Fruit fly (Drosophila melanogaster) whole organism, larva: ENCODE results near the gene CG13921.

Experiments
- noc ChIP-seq: fragments of 200-800 bp; sonication (Bioruptor generic); optimal IDR thresholded peaks from 3 replicates; lab custom pipeline; 2019; ENCODE audit warnings: missing biosample characterization, mild to moderate bottlenecking, missing genetic modification characterization, moderate library complexity

The CG13921 gene

DNA sequence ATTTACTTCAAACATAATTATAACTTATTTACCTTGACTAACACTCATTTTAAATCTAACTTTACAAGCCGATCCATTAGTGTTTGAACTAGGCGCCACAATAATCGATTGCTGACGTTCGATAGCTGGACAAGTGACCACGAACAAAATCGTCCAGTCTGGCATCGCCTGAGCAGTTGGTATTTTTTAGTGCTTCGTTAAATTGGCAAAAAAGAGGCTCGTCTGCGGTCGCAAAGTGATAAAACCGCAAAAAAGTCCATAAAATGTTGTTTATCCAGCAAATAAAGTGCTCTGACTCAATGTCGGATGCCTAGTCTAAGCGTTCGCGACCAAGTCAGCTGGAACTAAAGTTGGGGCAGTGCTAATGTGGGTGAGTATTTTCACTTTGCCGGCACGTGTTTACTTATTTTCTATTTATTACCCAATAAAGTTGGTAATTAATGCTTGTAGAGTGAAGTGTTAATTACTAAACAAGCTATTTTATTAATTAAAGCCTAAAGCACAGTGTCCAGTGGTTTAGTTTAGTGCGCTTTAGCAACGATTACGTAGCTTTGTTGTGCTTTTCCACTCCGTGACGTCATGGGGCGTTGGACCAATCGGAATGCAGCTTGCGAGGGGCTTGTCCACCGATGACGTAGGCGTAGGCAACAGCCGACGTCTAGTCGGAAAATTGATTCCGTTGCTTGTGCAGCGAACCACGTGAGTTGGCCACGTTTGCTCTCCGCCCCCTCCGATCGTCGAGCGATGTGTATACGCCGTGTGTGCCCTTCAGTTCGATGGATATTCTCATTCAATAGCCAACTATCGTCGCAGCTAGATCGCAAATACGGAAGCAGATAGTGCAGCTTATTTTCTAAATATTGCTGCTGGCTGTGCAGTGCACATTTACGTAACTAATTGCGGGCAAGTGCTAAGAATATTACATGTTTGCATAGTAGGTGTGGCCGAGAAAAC, 8.1 kb upstream of the CG13921 start, which contains the start of gene Gk2:
TSS of gene Gk2 (plus strand) at position 33 of the 954 bp plus-strand sequence.
- TF ChIP-seq noc (tag; lab: Kevin White, UChicago) = no peak

DNA sequence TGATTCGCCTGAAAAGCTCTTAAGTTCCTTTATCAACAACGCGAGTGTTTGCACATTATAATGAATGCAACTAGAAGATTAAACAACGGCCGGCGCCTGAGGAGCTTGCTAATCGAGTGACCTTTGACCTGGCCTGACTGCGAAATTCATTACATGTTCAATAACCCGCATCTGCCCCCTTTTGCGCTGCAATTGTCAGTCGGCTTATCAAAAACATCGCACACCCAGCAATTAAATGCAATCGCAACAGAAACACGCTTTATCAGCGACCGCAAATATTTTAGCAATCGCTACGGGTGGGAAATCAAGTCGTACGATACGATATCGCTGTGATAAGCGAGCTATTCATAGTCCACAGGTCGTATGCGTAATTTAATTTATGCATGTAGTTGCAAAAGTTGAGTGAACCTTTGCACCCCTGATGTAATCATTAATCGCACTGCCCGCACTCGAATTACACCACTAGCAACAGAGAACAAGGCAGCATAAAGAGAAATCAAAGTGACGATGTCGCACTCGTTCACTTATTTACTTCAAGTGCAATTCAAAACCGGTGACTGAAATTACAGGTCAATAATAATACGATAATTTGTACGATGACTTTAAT, 7.1 kb upstream of the CG13921 start:
- TF ChIP-seq noc (tag; lab: Kevin White, UChicago) = no peak

DNA sequence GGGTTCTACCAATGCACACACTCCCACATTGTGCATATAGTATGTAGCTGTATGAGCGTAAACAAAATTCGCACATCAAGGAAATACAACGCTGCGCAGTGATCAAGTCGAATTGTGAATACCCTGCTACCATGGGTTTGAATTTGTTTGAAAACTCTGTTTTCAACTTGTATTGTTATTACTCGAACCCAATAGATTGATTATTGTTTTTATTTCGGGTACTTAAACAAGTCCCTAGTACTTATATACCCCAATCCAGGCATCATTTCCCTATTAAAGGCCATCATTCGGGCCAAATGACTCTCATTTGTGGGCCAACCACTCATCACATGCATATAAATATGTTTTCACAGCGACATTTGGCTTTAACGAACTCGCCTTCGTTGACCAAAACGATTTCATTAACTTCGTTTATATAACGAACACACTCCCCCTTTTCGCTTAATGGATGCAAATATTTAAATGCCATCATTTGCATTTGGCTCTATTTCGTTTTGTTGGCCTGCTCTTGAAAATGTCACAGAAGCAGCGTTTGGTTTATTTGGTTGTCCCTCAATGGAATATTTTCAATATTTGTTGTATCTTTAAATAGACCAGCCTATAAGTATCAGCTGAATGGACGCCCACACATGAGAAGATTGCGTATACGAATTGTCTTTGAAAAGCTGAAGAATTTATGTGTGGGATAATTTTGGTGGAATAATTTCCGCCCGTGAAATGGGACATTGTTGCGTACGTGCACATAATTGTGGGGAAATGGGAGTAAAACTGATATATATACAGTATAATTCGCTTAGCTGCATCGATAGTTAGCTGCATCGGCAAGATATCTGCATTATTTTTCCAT, 6.4 kb upstream of the CG13921 start:
- TF ChIP-seq noc (tag; lab: Kevin White, UChicago) = no peak

DNA sequence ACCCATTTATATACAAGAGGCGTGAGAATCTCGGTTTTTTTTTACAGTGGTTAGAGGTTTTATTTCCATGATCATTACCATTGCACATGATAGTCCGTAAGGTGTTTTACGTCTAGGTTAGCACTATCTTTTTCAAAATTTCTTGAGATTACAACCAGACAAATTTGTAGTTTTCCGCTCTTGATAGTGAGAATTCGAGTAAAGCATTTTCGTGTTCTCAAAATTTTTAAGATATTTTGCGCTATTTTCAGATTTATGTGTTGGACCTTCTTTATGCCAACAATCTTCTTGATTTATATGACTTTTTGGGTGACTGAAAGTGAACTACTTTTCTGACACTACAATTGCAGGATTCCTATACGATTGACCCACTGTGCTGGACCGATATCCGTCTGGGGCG, 5.6 kb upstream of the CG13921 start:
- no peak for TF ChIP-seq noc (tag; lab: Kevin White, UChicago)

DNA sequence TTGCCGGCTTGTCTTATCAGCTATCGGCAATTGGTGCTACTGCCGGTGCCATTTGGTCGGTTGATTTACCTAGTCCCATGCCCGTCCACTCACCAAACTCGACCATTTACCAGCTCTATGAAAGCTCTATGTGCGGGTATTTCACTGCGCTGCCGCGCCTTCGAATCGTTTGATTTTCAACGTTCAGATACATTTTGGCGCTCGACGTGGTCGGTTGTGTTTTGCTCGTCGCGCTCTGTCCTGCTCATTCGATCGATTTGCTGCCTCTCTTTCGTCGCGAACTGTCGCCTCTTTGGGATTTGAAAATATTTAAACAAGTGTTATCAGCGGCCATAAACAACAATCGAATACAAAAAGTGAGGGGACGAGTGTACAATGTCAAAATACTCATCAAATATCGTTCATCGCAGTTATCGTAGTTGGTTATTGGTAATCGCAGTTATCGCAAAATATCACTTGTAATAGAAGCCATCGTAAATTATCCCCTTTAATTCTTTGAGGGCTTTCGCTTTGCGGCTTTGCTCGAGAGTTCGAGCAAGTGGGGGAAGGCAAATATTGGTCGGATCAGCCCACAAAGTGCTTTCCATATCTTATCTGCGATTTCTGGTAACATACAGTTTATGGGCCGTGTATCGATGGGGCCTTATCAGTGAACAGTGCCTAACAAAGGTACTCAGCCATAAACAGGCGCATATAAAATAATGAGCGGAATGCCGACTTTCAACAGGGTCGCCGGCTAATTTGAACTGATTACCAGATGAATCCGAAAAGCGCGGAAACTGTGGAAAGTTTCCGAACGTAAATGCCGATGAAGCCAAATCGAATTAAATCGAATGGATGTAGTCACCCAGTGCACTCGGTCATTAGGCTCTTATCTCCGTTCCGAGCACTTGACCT, 4.8 kb upstream of the CG13921 start:
- peak; percentile 73 for TF ChIP-seq noc (tag; lab: Kevin White, UChicago)

DNA sequence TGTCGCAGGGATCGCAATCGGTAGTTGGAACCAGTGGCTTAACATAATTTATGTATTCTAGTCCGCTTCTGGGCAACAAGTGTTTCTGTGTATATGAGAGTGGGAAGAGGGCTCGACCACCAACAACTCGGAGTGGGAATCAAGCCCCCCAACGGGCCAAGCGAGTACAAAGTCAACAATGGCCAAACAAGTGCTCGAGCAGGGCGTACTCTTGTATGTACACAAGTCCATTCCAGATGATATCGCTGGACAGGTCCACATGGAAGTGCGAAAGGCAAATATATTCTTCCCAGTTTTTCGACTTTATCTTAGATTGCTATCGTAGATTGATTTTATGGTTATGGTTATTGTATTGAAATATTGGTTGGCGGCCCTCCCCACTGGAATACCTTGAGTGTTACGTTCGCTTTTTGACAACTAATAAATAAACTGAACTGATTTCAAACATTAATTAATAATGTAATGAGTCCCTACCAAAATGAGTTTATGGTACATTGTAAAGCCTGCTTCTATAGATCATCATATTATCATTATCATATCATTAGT, 4.1 kb upstream of the CG13921 start:
- no peak for TF ChIP-seq noc (tag; lab: Kevin White, UChicago)

DNA sequence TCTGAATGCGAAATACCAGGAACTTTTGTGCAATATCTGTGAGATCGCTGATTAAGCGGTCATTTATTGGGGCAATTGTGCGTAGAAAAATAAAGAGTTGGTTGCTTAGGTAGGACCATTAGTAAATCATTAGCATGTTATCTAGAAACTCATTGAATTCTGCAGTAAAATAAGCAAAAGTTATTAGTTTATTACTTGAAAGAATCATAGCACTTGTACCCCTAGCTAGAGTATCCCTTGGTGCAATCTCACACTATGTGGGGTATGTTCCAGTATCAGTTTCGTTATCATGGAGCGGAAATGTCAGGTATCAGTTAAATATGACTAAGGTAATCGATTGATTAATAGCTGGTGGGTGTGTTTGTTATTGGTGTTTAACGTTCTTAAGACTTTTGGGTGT, 1.3 kb upstream of the CG13921 start:
- TF ChIP-seq noc (tag; lab: Kevin White, UChicago) = peak; percentile 74

DNA sequence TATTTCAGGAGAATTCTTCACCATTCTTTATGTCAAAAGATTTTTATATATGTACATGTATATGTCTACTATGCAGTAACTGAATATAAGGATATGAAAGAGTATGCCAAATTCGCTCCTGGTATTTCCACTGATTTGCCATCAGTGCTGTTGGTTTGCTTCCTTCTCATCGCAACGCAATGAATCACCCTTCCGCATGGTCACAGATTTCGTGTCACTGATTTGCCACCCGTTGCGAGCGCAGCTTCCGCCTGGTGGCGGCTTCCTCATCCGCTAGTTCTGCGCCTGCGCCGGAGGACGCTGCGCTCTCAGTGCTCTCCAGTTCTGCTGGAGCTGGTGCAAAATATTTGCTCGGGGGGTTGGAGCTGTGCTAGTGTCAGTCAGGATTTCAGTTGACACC, 1.5 kb downstream of the CG13921 start:
- no peak for TF ChIP-seq noc (tag; lab: Kevin White, UChicago)

DNA sequence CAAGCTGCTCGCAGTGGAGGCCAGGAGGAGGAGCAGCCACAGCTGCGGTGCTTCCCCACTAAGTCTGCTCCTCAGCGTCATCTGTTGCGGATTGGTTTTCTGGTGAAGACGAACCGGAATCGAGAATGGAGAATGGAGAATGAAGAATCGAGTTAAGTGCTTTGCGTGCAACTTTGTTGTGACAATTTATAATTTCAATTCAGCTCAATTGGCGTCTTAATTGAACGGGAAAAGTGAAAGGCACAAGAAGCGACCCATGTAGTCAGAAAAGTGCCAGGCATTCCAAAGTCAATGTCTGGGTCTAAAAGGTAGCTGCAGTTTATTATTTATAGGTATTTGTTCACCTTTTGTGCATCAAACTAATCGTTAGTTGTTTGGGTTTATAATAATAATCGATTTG, 7.6 kb downstream of the CG13921 start:
- TF ChIP-seq noc (tag; lab: Kevin White, UChicago) = no peak

DNA sequence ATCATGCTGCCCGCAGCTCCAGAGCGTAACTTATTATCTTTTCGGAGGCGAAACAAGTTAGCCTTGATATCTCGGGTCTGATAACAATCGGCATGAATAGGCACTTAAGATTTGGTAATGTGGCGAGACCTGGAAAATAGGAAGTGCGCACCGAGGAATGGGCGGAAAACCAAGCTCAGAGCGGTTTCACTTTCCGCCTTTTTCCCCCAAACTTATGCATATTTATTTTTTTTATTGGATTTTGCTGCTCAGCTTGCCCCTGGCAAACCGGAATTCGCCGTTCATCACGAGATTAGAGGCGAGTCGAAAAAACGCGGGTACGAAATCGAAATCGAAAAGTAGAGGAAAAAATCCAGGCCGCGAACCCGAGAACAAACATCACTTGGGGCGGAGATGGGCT, 8.2 kb downstream of the CG13921 start:
- no peak for TF ChIP-seq noc (tag; lab: Kevin White, UChicago)

DNA sequence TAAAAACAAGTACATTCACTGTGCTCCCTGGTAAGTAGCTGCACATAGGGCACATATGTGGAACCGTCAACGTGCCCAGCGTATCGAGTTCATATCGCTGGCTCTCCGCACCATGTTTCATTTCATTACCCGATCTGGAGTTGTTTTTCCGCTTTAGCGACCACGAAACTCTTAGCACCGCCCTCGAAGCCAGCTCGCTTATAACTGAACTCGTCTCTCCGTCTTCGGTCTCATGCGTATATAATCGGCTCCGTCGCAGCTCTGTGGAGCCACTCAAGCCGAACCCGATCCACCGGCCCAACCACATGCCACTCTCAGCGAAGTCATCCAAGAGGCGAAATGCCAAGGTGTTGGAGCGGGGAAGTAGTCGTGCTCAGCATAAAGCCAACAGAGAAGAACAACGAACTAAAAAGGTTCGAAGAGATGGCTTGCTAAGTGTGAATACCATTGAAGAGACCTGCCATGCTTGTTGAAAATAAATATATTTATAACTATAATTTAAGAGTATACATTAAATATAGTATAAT, 8.8 kb downstream of the CG13921 start, which contains the start of gene Cht2:
TSS of gene Cht2 (minus strand) at position 477 of the 527 bp plus-strand sequence.
- TF ChIP-seq noc (tag; lab: Kevin White, UChicago) = no peak

DNA sequence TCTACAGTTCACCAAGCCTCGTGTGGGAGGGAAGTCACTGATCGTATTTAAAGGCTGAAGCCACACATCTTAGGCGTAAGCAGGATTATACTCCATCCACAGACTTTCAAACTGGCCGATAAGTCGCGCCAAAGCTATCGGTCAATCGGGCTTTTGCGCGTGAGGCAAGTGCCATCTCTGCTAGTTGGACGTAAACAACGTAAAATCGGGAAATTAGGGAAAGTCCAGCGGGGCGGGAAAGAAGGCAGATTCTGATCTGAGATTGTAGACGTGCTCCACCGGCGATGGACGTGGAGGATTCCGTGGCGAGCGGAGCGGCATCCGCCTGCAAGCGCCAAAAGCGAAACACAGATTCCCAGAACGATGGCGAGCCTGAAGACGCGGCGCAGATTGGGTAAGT, 9.4 kb downstream of the CG13921 start, which contains the start of gene CG8001:
TSS of gene CG8001 (plus strand) at position 17 of the 400 bp plus-strand sequence.
- no peak for TF ChIP-seq noc (tag; lab: Kevin White, UChicago)

DNA sequence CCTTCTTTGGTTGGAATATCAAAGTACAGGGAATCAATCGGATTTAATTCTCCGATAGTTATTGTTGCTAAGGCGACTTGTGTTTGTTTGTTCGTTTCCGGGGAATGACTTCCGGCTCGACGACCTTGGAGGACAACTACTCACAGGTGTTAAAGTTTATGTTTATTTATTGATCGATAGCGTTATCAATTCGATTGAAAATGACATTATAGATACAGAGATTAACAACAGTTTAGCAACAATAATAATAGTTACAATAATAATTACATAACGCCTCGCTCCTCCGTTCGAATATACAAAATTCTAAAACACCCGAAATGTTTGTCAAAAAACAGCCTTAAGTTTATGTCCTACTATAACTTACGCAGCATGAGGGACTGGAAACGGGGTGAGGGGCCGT, 25.0 kb downstream of the CG13921 start, which contains the start of gene Dhc62B:
TSS of gene Dhc62B (minus strand) at position 101 of the 400 bp plus-strand sequence.
- no peak for TF ChIP-seq noc (tag; lab: Kevin White, UChicago)

DNA sequence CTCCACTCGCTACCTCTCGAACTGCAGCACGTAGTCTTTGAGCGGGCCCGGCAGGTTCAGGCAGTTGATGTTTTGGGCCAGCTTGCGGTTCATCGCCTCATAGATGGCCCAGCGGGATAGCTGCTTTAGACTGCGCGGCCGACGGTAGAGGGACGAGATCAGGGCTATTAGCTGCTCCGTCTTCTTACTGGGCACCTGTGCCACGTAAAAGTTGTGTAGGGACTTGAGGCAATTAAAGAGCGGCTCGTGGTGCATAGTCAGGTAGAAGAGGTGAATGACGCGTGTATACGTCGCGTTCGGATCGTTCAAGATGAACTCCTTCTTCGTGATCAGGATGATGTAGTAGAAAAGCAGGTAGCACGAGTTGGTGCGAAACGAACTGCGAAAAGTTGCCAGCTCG, 25.9 kb downstream of the CG13921 start:
- TF ChIP-seq noc (tag; lab: Kevin White, UChicago) = no peak
